Worm (Caenorhabditis elegans): ENCODE results near the gene Y45G12C.1.

The Y45G12C.1 gene

DNA sequence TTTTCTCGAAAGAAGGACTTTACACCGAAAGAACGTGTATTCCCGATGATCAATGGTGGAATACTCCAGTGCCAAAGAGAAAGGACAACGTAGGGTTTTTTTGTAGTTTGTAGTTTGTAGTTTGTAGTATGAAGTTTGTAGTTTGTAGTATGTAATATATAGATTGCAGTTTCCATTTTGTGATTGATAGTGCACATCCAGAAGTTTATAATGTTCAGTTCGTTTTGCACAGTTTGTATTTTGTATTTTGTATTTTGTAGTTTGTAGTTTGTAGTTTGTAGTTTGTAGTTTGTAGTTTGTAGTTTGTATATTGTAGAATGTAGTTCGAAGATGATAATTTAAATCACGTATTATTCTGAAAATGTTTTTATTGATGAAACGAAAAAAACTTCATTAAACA, 52.0 kb downstream of the Y45G12C.1 start:
- TF ChIP-seq nfya-1 (tag; optimal IDR thresholded peaks at IDR 0.05; ENCODE audit: borderline replicate concordance, insufficient read depth), result no peak
- TF ChIP-seq gei-17 (GFP tag; optimal IDR thresholded peaks at IDR 0.05), result no peak
- no peak for TF ChIP-seq madf-10 (tag; optimal IDR thresholded peaks at IDR 0.05)
- TF ChIP-seq hmg-20 (GFP tag; IDR thresholded peaks at IDR 0.05), result no peak
- no peak for TF ChIP-seq lin-40 (tag; optimal IDR thresholded peaks at IDR 0.05)
- no peak for TF ChIP-seq hrde-1 (tag; optimal IDR thresholded peaks at IDR 0.05; ENCODE audit: borderline replicate concordance)
- TF ChIP-seq zfh-2 (GFP tag; conservative IDR thresholded peaks at IDR 0.05), result no peak
- TF ChIP-seq attf-3 (GFP tag; conservative IDR thresholded peaks at IDR 0.05), result no peak
- no peak for TF ChIP-seq ztf-22 (GFP tag; optimal IDR thresholded peaks at IDR 0.05)
- TF ChIP-seq let-526 (GFP tag; IDR thresholded peaks at IDR 0.05), result no peak
